Worm (Caenorhabditis elegans): ENCODE results near the gene him-8.
A peak's percentile ranks its signal among the peaks of the same experiment; 100 is the strongest.

Gene him-8

DNA sequence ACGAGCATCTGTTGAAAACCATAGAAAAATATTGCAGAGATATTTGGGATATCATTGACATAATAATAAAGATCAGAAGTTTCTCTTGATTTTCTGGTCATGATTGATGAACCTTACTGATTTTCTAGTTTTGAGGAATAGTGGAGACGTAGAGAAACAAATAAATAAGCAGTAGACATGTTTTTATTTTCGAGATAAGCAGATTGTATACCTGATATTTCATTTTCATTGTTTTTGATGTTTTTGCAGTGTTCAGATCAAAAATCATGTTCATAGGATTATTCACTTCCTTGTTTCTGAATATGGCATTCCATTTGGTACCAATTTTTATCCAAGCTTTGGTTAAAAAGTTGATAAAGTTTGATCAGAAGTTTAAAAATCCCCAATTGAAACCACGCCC, 23.1 kb upstream of the him-8 start, which contains the start of gene T07G12.4:
Gene T07G12.4, minus strand, starts transcription at position 101 of the 400 bp plus-strand sequence.
- no peak for TF ChIP-seq tab-1 (GFP tag; IDR thresholded peaks at IDR 0.05)
- no peak for TF ChIP-seq ztf-23 (GFP tag; IDR thresholded peaks at IDR 0.05)
- TF ChIP-seq T22C8.4 (GFP tag; IDR thresholded peaks at IDR 0.05) = no peak
- TF ChIP-seq ref-1 (GFP tag; conservative IDR thresholded peaks at IDR 0.05) = no peak
- TF ChIP-seq flt-1 (GFP tag; IDR thresholded peaks at IDR 0.05) = no peak
- TF ChIP-seq cog-1 (tag; optimal IDR thresholded peaks at IDR 0.05) = no peak
- TF ChIP-seq ztf-29 (GFP tag; IDR thresholded peaks at IDR 0.05) = no peak
- no peak for TF ChIP-seq med-1 (GFP tag; optimal IDR thresholded peaks at IDR 0.05; ENCODE audit: insufficient read depth)
- no peak for TF ChIP-seq klf-2 (GFP tag; conservative IDR thresholded peaks at IDR 0.05)

DNA sequence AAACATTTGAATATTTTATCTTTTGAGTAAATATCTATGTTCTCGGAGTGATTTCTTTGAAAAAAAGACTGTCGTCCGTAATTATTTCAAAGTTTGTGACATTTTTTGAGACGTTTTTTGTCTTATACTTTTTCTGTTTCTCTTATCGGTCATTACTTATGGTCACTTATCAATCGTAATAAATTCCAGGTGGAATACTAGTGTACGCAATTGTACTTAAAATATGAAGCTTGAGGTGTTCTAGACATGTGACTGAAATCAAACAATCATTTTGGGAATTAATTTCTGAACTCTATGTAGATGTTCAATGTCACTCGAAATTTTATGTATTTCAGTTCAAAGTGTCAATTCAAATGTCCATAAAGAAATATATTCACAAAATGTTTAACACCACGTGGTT, 19.4 kb upstream of the him-8 start:
- no peak for TF ChIP-seq ref-1 (GFP tag; conservative IDR thresholded peaks at IDR 0.05)
- TF ChIP-seq T22C8.4 (GFP tag; IDR thresholded peaks at IDR 0.05) = no peak

DNA sequence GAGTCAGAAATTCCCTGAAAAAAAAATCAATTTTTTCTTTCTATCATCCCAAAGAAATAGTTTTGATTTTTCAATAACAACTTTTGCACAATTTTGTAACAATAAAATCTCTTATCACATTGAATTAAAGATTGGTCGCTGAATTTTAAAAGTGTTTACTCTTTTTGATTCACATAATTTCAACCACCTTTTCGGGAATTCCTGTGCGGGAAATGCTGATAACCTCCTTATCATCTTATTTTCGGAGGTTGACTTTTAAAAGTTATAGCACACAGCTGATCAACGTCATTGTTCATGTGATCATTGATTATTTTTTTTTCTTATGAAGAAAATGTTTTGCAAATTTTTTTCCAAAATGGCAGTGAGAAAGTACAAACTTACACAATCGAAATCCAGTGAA, 18.3 kb upstream of the him-8 start:
- TF ChIP-seq ztf-29 (GFP tag; IDR thresholded peaks at IDR 0.05) = no peak
- no peak for TF ChIP-seq klf-2 (GFP tag; conservative IDR thresholded peaks at IDR 0.05)
- TF ChIP-seq flt-1 (GFP tag; IDR thresholded peaks at IDR 0.05) = no peak
- TF ChIP-seq cog-1 (tag; optimal IDR thresholded peaks at IDR 0.05) = no peak
- TF ChIP-seq ref-1 (GFP tag; conservative IDR thresholded peaks at IDR 0.05) = no peak
- TF ChIP-seq T22C8.4 (GFP tag; IDR thresholded peaks at IDR 0.05) = no peak
- TF ChIP-seq tab-1 (GFP tag; IDR thresholded peaks at IDR 0.05) = no peak
- no peak for TF ChIP-seq med-1 (GFP tag; optimal IDR thresholded peaks at IDR 0.05; ENCODE audit: insufficient read depth)

DNA sequence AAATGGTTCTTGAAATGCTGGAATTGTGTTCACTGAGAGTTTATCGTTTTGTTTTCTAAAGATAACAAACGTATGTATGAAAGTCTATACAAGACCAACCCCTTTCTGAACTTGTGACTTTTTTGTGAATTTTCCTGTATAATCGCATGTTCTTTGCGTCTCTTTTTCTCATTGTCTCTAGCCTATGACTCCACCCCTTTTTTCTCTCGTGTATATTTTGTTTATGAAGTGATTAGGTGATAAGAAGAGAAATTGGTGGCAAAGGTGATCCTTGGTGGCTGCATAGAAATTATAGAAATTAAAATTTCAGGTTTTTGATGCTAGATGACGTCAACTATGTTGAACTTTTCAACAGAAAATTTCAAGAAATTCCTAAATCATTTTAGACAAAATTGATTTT, 16.7 kb upstream of the him-8 start, which contains the start of gene T07G12.5:
Gene T07G12.5, minus strand, starts transcription at position 101 of the 400 bp plus-strand sequence.
- TF ChIP-seq cog-1 (tag; optimal IDR thresholded peaks at IDR 0.05) (no peak), ztf-29 (GFP tag; IDR thresholded peaks at IDR 0.05) (no peak), ztf-23 (GFP tag; IDR thresholded peaks at IDR 0.05) (no peak), T22C8.4 (GFP tag; IDR thresholded peaks at IDR 0.05) (no peak), flt-1 (GFP tag; IDR thresholded peaks at IDR 0.05) (no peak), ref-1 (GFP tag; conservative IDR thresholded peaks at IDR 0.05) (no peak), tab-1 (GFP tag; IDR thresholded peaks at IDR 0.05) (no peak), klf-2 (GFP tag; conservative IDR thresholded peaks at IDR 0.05) (no peak), med-1 (GFP tag; optimal IDR thresholded peaks at IDR 0.05; ENCODE audit: insufficient read depth) (no peak)

DNA sequence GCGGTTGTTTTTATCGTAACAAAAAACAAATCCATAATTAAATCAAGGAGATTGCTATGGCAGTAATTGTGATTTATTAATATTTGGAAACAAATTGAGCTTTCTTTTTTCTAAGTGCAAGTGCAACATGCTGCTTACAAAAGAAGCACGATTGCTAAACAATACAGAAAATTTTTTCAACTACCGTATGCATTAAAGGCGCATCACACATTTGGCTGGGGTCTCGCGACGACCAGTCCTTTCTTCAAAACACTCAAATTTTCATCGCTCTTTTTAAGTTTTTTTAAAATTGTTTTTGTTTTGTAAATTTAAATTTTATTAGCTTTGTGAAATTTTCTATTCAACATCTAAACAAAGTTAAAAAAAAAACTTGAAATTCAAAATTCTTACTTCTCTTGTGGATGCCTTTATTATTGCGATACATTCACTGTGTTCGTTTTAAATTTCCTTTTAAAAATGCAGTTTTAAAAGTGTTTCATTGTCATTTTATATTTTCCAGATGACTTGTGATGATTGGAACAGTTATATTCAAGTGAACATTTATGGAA, 15.0 kb upstream of the him-8 start, which contains the start of gene zim-1:
Gene zim-1, plus strand, starts transcription at position 498 of the 548 bp plus-strand sequence.
- no peak for TF ChIP-seq ztf-23 (GFP tag; IDR thresholded peaks at IDR 0.05)
- TF ChIP-seq klf-2 (GFP tag; conservative IDR thresholded peaks at IDR 0.05) = no peak
- no peak for TF ChIP-seq flt-1 (GFP tag; IDR thresholded peaks at IDR 0.05)
- TF ChIP-seq tab-1 (GFP tag; IDR thresholded peaks at IDR 0.05) = no peak
- TF ChIP-seq cog-1 (tag; optimal IDR thresholded peaks at IDR 0.05) = no peak
- no peak for TF ChIP-seq med-1 (GFP tag; optimal IDR thresholded peaks at IDR 0.05; ENCODE audit: insufficient read depth)
- TF ChIP-seq T22C8.4 (GFP tag; IDR thresholded peaks at IDR 0.05) = no peak
- TF ChIP-seq ztf-29 (GFP tag; IDR thresholded peaks at IDR 0.05) = no peak
- TF ChIP-seq ref-1 (GFP tag; conservative IDR thresholded peaks at IDR 0.05) = no peak

DNA sequence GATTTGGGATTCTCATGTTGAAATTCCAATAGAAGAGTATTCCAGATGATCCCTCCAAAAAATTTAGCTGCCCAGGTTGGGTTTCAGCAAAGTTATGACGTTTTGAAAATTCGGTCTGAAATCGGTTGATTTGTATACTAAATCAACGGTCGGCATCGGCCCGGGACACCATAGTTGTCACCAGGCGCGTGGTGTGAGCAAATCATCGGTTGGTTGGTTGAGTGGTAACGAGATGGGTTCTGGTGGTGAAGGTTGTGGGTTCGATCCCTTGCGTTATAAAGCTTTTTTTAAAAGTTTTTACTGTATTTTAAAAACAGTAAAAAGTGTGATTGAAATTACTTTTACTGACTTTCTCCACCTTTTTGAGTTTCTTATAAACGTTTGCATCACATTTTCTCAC, 13.2 kb upstream of the him-8 start:
- TF ChIP-seq tab-1 (GFP tag; IDR thresholded peaks at IDR 0.05) (0 out of 2 replicates have a peak, but pooled peaks have one; percentile 53), ref-1 (GFP tag; conservative IDR thresholded peaks at IDR 0.05) (peak; percentile 62)

DNA sequence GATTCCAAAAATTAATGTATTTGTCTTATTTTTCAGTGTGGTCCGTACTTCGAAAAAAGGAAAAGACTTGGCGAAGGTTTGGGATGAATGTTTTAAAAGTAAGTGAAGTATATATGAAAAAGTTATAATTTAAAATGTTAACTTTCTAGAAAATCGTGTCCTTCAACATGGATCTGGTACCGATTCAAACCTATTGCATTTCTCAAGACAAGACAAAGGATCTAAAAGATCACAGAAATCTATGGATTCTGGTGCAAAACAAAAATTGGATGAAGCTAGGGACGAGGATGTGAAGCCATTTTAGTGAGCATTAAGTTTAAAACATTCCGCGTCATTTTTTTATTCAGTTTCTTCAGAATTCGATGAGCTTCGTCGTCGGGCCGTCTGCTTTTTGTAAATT, 6.8 kb upstream of the him-8 start, which contains the start of gene zim-2:
Gene zim-2, plus strand, starts transcription at position 301 of the 400 bp plus-strand sequence.
- TF ChIP-seq cog-1 (tag; optimal IDR thresholded peaks at IDR 0.05) (no peak), klf-2 (GFP tag; conservative IDR thresholded peaks at IDR 0.05) (no peak), ref-1 (GFP tag; conservative IDR thresholded peaks at IDR 0.05) (no peak), flt-1 (GFP tag; IDR thresholded peaks at IDR 0.05) (no peak), T22C8.4 (GFP tag; IDR thresholded peaks at IDR 0.05) (no peak), ztf-23 (GFP tag; IDR thresholded peaks at IDR 0.05) (no peak), tab-1 (GFP tag; IDR thresholded peaks at IDR 0.05) (no peak), med-1 (GFP tag; optimal IDR thresholded peaks at IDR 0.05; ENCODE audit: insufficient read depth) (no peak), ztf-29 (GFP tag; IDR thresholded peaks at IDR 0.05) (no peak)

DNA sequence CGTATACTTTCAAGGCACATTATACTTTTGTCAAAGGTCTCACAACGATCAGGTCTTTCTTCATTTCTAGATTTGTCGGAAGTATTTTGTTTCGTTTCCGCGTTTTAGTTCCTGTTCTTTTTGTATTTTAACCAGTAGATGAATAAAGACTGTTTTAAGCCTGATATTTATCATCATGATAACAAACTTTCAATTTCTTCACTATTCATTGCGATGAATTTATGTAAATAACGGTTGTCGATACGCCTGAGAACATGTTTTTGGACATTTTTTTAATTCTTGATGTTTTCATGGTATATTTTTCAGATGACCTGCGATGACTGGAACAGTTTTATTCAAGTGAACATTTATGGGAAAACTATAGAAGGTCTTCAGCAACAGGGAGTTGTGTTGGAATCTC, 3.3 kb upstream of the him-8 start, which contains the start of gene zim-3:
Gene zim-3, plus strand, starts transcription at position 301 of the 400 bp plus-strand sequence.
- no peak for TF ChIP-seq cog-1 (tag; optimal IDR thresholded peaks at IDR 0.05)
- no peak for TF ChIP-seq flt-1 (GFP tag; IDR thresholded peaks at IDR 0.05)
- TF ChIP-seq T22C8.4 (GFP tag; IDR thresholded peaks at IDR 0.05) = no peak
- no peak for TF ChIP-seq ztf-29 (GFP tag; IDR thresholded peaks at IDR 0.05)

DNA sequence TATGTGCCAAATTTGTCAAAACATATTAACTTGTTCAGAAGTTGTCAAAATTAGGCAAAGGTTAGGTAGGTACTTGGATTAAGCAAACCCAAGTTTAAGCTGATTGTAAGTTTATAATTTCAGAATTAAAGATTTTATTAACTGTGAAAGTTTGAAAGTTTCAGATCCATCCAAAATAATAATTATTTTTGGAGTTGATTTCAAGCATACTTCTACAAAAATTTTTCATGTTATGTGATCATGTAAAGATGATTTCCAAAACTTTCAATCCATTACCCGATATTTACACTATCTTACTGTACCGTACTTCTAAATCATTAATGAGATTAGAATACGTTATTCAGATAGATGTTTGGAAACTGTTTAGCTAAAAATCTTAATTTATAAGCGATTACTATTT, 2.9 kb downstream of the him-8 start:
- TF ChIP-seq klf-2 (GFP tag; conservative IDR thresholded peaks at IDR 0.05) (no peak), flt-1 (GFP tag; IDR thresholded peaks at IDR 0.05) (no peak), cog-1 (tag; optimal IDR thresholded peaks at IDR 0.05) (no peak), T22C8.4 (GFP tag; IDR thresholded peaks at IDR 0.05) (no peak), med-1 (GFP tag; optimal IDR thresholded peaks at IDR 0.05; ENCODE audit: insufficient read depth) (no peak), ztf-29 (GFP tag; IDR thresholded peaks at IDR 0.05) (no peak), ztf-23 (GFP tag; IDR thresholded peaks at IDR 0.05) (no peak), tab-1 (GFP tag; IDR thresholded peaks at IDR 0.05) (no peak), ref-1 (GFP tag; conservative IDR thresholded peaks at IDR 0.05) (no peak)

DNA sequence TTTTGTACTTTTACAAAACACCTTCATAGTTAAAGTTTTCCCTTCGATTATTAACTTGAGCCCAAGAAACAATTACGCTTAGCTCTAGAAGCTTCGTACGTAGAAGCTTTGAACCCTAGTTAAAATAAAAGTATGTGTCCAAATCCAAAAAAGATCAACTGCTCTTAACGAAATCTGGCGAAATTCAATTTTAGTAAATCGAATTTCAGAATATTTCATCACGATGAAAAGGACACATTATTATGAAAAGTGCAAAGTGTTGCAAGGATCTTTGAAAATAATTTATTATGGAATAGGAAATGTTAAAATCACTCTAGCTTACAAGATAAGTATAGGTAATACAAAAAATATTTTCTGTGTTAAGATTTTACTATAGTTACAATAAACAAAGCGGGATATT, 3.6 kb downstream of the him-8 start:
- TF ChIP-seq klf-2 (GFP tag; conservative IDR thresholded peaks at IDR 0.05) = no peak
- no peak for TF ChIP-seq ztf-23 (GFP tag; IDR thresholded peaks at IDR 0.05)
- no peak for TF ChIP-seq flt-1 (GFP tag; IDR thresholded peaks at IDR 0.05)
- no peak for TF ChIP-seq ref-1 (GFP tag; conservative IDR thresholded peaks at IDR 0.05)
- TF ChIP-seq cog-1 (tag; optimal IDR thresholded peaks at IDR 0.05) = no peak
- no peak for TF ChIP-seq med-1 (GFP tag; optimal IDR thresholded peaks at IDR 0.05; ENCODE audit: insufficient read depth)
- no peak for TF ChIP-seq T22C8.4 (GFP tag; IDR thresholded peaks at IDR 0.05)
- TF ChIP-seq tab-1 (GFP tag; IDR thresholded peaks at IDR 0.05) = no peak
- TF ChIP-seq ztf-29 (GFP tag; IDR thresholded peaks at IDR 0.05) = no peak

Data from whole organism, midembryonic.